Worm (Caenorhabditis elegans): ENCODE measurements around the gene W08G11.3.
A peak's percentile ranks its signal among the peaks of the same experiment; 100 is the strongest.

W08G11.3 gene

DNA sequence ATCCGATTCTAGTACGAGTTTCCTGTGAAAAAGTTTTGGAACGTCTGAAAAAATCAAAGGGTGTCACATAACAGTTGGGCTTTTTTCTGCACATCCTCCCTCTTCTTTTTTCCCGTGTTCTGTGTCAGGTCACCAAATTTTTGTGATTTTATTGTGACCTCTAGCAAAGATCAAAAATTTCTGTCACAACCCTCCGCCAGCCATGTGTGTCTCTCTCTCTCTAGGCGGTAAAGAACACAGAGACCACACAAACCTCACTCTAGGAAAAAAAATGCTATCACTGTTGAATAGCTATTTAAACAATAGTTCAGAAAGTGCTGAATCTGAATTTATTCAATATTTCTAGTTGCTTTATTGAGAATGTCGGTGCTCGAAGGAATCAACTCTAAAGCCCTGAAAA is 23.2 kb downstream of the W08G11.3 start, which contains the start of gene gst-44:
gst-44 (plus strand) TSS at position 237 of the 400 bp plus-strand sequence.
- TF ChIP-seq mdl-1 (tag; optimal IDR thresholded peaks at IDR 0.05) (no peak), nhr-28 (tag; optimal IDR thresholded peaks at IDR 0.05) (no peak), pqm-1 (tag; optimal IDR thresholded peaks at IDR 0.05) (peak; percentile 30), elt-2 (tag; optimal IDR thresholded peaks at IDR 0.05) (peak; percentile 39), lin-15B (tag; optimal IDR thresholded peaks at IDR 0.05) (no peak)

- TF ChIP-seq ceh-82 (tag; optimal IDR thresholded peaks at IDR 0.05) (no peak), pha-4 (tag; optimal IDR thresholded peaks at IDR 0.05) (no peak), snpc-4 (tag; optimal IDR thresholded peaks at IDR 0.05) (no peak), daf-12 (tag; optimal IDR thresholded peaks at IDR 0.05) (no peak), nhr-237 (tag; optimal IDR thresholded peaks at IDR 0.05) (no peak), egl-27 (tag; optimal IDR thresholded peaks at IDR 0.05) (no peak)
Observed at ce11 chrV:16393728-16394127, 26.2 kb downstream of the W08G11.3 start, which contains the start of gene srd-63. Gene srd-63 (minus strand): TSS chrV:16393828.

DNA sequence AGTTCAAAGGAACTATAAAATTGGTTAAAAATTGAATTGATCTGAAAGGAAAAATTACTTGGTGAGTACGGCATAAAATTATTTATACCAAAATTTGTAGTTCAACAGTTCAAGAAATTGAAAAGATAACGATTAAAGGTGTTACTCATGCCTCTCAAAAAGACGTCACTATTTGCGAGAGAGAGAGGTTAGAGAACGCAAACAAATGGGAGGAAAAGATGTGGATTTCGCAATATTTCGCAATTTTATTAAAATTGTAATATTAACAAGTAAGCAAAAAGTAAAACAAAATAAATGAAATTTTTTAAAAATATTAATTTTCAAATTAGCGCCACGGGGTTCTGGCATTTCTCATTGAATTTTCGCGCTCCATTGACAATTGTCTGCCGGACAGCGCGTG is 27.6 kb downstream of the W08G11.3 start, which contains the start of gene F13A7.11:
F13A7.11 (minus strand) TSS at position 174 of the 400 bp plus-strand sequence.
- TF ChIP-seq elt-2 (tag; optimal IDR thresholded peaks at IDR 0.05): peak; percentile 74
- no peak for TF ChIP-seq lsy-12 (tag; optimal IDR thresholded peaks at IDR 0.05)
- TF ChIP-seq ztf-4 (tag; optimal IDR thresholded peaks at IDR 0.05): no peak
- peak; percentile 23 for TF ChIP-seq nhr-23 (tag; optimal IDR thresholded peaks at IDR 0.05)
- TF ChIP-seq hmg-11 (tag; optimal IDR thresholded peaks at IDR 0.05): peak; percentile 1
- TF ChIP-seq ceh-28 (tag; optimal IDR thresholded peaks at IDR 0.05): peak; percentile 8
- peak; percentile 86 for TF ChIP-seq pqm-1 (tag; optimal IDR thresholded peaks at IDR 0.05)
- TF ChIP-seq pha-4 (tag; optimal IDR thresholded peaks at IDR 0.05): peak; percentile 46
- peak; percentile 36 for TF ChIP-seq jun-1 (tag; optimal IDR thresholded peaks at IDR 0.05)
- no peak for TF ChIP-seq R02D3.7 (tag; optimal IDR thresholded peaks at IDR 0.05)

DNA sequence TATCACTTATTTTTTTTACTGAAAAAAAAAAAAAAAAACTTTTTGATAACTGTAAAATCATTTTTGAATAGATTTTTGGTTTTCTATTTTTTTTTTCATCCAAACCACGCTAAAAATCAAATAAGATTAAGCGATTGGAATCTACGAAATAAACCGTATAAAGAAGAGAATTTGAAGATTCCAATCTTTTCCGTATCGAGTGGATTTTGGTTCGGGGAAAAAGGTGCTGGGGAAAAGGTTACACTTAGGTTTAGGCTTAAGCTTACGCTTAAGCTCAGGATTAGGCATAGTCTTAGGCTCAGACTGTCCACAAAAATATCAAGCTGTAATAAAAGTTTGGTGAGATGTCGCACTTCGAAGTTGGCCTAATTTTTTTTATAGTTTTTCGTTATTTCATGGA is 28.3 kb downstream of the W08G11.3 start, which contains the start of gene F13A7.12:
F13A7.12 (plus strand) TSS at position 301 of the 400 bp plus-strand sequence.
- no peak for TF ChIP-seq jun-1 (tag; optimal IDR thresholded peaks at IDR 0.05)
- TF ChIP-seq nfya-1 (tag; optimal IDR thresholded peaks at IDR 0.05; ENCODE audit: insufficient read depth): no peak
- no peak for TF ChIP-seq pqm-1 (tag; optimal IDR thresholded peaks at IDR 0.05)
- TF ChIP-seq ztf-11 (tag; optimal IDR thresholded peaks at IDR 0.05): no peak
- no peak for TF ChIP-seq R02D3.7 (tag; optimal IDR thresholded peaks at IDR 0.05)
- TF ChIP-seq skn-1 (tag; optimal IDR thresholded peaks at IDR 0.05): no peak
- TF ChIP-seq nhr-77 (tag; optimal IDR thresholded peaks at IDR 0.05): no peak
- TF ChIP-seq eor-1 (tag; optimal IDR thresholded peaks at IDR 0.05): no peak
- TF ChIP-seq nhr-28 (tag; optimal IDR thresholded peaks at IDR 0.05): no peak
- no peak for TF ChIP-seq egl-27 (tag; optimal IDR thresholded peaks at IDR 0.05)
- no peak for TF ChIP-seq elt-2 (tag; optimal IDR thresholded peaks at IDR 0.05)
- no peak for TF ChIP-seq ama-1 (optimal IDR thresholded peaks at IDR 0.05)
- no peak for TF ChIP-seq aly-2 (tag; optimal IDR thresholded peaks at IDR 0.05)
- no peak for TF ChIP-seq nhr-23 (tag; optimal IDR thresholded peaks at IDR 0.05)
- no peak for TF ChIP-seq sea-2 (GFP tag; optimal IDR thresholded peaks at IDR 0.05)
- no peak for TF ChIP-seq daf-12 (tag; optimal IDR thresholded peaks at IDR 0.05)
- no peak for TF ChIP-seq nhr-67 (tag; optimal IDR thresholded peaks at IDR 0.05)
- TF ChIP-seq fos-1 (tag; optimal IDR thresholded peaks at IDR 0.05): no peak
- no peak for TF ChIP-seq ceh-82 (tag; optimal IDR thresholded peaks at IDR 0.05)
- no peak for TF ChIP-seq ZK546.5 (tag; optimal IDR thresholded peaks at IDR 0.05)

ce11 chrV:16399388-16399787 is 31.9 kb downstream of the W08G11.3 start, which contains the start of gene sre-36:
Gene sre-36 (plus strand): TSS chrV:16399688.
- TF ChIP-seq fos-1 (tag; optimal IDR thresholded peaks at IDR 0.05) (no peak), nhr-67 (tag; optimal IDR thresholded peaks at IDR 0.05) (no peak), snpc-4 (tag; optimal IDR thresholded peaks at IDR 0.05) (no peak), elt-1 (tag; optimal IDR thresholded peaks at IDR 0.05) (no peak), ztf-4 (tag; optimal IDR thresholded peaks at IDR 0.05) (no peak), mml-1 (tag; optimal IDR thresholded peaks at IDR 0.05) (no peak), nhr-28 (tag; optimal IDR thresholded peaks at IDR 0.05) (no peak), eor-1 (tag; optimal IDR thresholded peaks at IDR 0.05) (no peak), egl-5 (tag; optimal IDR thresholded peaks at IDR 0.05) (no peak), zag-1 (tag; optimal IDR thresholded peaks at IDR 0.05) (no peak), lin-15B (tag; optimal IDR thresholded peaks at IDR 0.05) (no peak), tbx-2 (tag; optimal IDR thresholded peaks at IDR 0.05) (no peak), sea-2 (GFP tag; optimal IDR thresholded peaks at IDR 0.05) (no peak), unc-39 (tag; optimal IDR thresholded peaks at IDR 0.05) (no peak), ZK546.5 (tag; optimal IDR thresholded peaks at IDR 0.05) (no peak), elt-2 (tag; optimal IDR thresholded peaks at IDR 0.05) (no peak)

All from whole organism, L3 larva.